Fruit fly (Drosophila melanogaster): ENCODE measurements around the gene Acbp5.

Gene Acbp5

DNA sequence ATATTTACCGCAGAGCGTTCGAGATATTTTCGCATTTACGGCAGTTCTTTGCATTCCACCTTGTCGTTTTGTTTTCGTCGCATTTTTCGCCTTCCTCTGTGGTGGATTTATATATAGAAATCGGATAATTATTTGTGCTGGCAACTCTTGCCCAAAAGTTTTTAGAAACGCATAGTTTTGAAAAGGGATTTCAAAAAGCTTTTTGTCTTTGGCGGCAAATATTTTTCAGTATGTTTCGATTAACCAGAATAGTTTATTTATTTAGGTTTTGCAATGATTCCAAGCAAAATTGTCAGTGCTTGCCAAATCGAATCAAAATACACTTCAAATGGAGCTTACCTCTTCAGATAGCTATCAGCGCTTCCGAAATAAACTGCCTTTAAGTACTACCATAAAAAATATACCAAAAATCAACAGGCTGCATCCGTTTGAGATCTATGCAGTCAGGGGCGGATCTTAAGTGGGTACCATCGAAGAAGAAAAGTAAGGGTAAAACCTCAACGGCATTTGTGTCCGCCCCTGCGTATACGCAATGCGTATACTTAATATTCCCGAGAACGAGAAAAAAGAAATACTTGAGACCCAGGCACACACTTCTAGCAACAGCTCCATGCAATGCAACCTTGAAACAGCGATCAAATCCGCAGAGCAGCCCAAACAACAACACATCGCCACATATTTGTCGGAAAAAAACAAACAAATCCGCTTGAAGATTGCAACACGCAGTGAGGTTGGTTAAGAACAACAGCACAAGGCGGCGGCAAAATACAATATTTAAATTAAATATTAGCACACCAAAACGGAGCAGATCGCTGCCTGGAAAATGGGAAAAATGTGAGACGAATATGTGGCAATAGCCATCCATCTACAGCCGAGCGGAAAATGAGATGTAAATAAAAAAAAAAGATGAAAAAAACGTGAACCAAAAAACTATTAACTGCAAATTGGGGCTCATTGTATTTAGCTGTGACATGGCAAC is 38.4 kb downstream of the Acbp5 start, which contains the start of gene CG13306 (continued):
- TF ChIP-seq CG6689 (GFP tag; IDR thresholded peaks at IDR 0.05) (0 out of 2 replicates have a peak, but pooled peaks have one; percentile 10), otp (GFP tag; IDR thresholded peaks at IDR 0.05) (peak; percentile 56; the same call in 1 of the 3 replicates), onecut (GFP tag; IDR thresholded peaks at IDR 0.05) (no peak), CG7987 (GFP tag; optimal IDR thresholded peaks at IDR 0.05) (no peak), fru (optimal IDR thresholded peaks at IDR 0.05) (no peak), CG15073 (GFP tag; optimal IDR thresholded peaks at IDR 0.05) (no peak), Rfx (GFP tag; IDR thresholded peaks at IDR 0.05) (peak; percentile 18; the same call in 1 of the 2 replicates), CG4404 (GFP tag; IDR thresholded peaks at IDR 0.05) (no peak), tll (GFP tag; optimal IDR thresholded peaks at IDR 0.05) (no peak), kah (GFP tag; optimal IDR thresholded peaks at IDR 0.05) (peak; percentile 24), CG1233 (GFP tag; optimal IDR thresholded peaks at IDR 0.05) (no peak), vvl (GFP tag; IDR thresholded peaks at IDR 0.05) (peak; percentile 21; the same call in 1 of the 2 replicates), CG4820 (GFP tag; optimal IDR thresholded peaks at IDR 0.05) (no peak), CG3995 (GFP tag; optimal IDR thresholded peaks at IDR 0.05) (no peak), dmrt99B (tag; optimal IDR thresholded peaks at IDR 0.05) (peak; percentile 42), E2f1 (GFP tag; IDR thresholded peaks at IDR 0.05) (no peak), lmd (GFP tag; IDR thresholded peaks at IDR 0.05) (no peak), Nf-YC (tag; optimal IDR thresholded peaks at IDR 0.05) (peak; percentile 0), sens (GFP tag) (peak; percentile 50), prd (optimal IDR thresholded peaks at IDR 0.05) (no peak), prd (GFP tag; IDR thresholded peaks at IDR 0.05) (0 out of 3 replicates have a peak, but pooled peaks have one; percentile 32), fd3F (GFP tag; optimal IDR thresholded peaks at IDR 0.05) (no peak), Spps (tag; optimal IDR thresholded peaks at IDR 0.05) (no peak), CG7372 (GFP tag; IDR thresholded peaks at IDR 0.05) (peak; percentile 76), row (GFP tag; IDR thresholded peaks at IDR 0.05) (peak; percentile 56), Pdp1 (GFP tag; optimal IDR thresholded peaks at IDR 0.05) (peak in 1 of 2 experiments; percentile 61), CG4328 (GFP tag; optimal IDR thresholded peaks at IDR 0.05) (peak; percentile 24), CG8290 (GFP tag; optimal IDR thresholded peaks at IDR 0.05) (no peak), CG8290 (tag; optimal IDR thresholded peaks at IDR 0.05) (peak in 1 of 2 experiments; percentile 6), Myb (GFP tag; optimal IDR thresholded peaks at IDR 0.05) (no peak), CG4730 (GFP tag; IDR thresholded peaks at IDR 0.05) (0 out of 2 replicates have a peak, but pooled peaks have one; percentile 20), Dfd (GFP tag; optimal IDR thresholded peaks at IDR 0.05) (no peak), Fer2 (tag; optimal IDR thresholded peaks at IDR 0.05) (no peak), unpg (GFP tag; optimal IDR thresholded peaks at IDR 0.05) (no peak), CG10543 (GFP tag; optimal IDR thresholded peaks at IDR 0.05) (peak; percentile 47), ato (GFP tag; IDR thresholded peaks at IDR 0.05; ENCODE audit: partially characterized antibody) (no peak), ken (GFP tag; IDR thresholded peaks at IDR 0.05) (0 out of 3 replicates have a peak, but pooled peaks have one; percentile 33), abd-A (tag; optimal IDR thresholded peaks at IDR 0.05) (peak; percentile 5), tup (GFP tag; optimal IDR thresholded peaks at IDR 0.05) (no peak), Aef1 (GFP tag; IDR thresholded peaks at IDR 0.05) (0 out of 3 replicates have a peak, but pooled peaks have one; percentile 28), unc-4 (GFP tag; IDR thresholded peaks at IDR 0.05; ENCODE audit: partially characterized antibody) (no peak), CG32772 (GFP tag; IDR thresholded peaks at IDR 0.05) (no peak), Hr51 (GFP tag; optimal IDR thresholded peaks at IDR 0.05) (peak in 1 of 2 experiments; percentile 15), Dll (GFP tag; IDR thresholded peaks at IDR 0.05; ENCODE audit: partially characterized antibody) (no peak), nmo (GFP tag; optimal IDR thresholded peaks at IDR 0.05) (no peak), dysf (GFP tag; IDR thresholded peaks at IDR 0.05) (peak; percentile 40; the same call in 1 of the 3 replicates), CG10979 (tag; optimal IDR thresholded peaks at IDR 0.05) (no peak), klu (GFP tag; IDR thresholded peaks at IDR 0.05) (no peak)

Data from whole organism, embryonic.